Fruit fly (Drosophila melanogaster): ENCODE data around the gene CG4229.
"Not testable (repeated sequence)": the region's sequence is repeated elsewhere in the genome, so short reads cannot be mapped to it uniquely, and the experiment has no call there.

Gene CG4229

DNA sequence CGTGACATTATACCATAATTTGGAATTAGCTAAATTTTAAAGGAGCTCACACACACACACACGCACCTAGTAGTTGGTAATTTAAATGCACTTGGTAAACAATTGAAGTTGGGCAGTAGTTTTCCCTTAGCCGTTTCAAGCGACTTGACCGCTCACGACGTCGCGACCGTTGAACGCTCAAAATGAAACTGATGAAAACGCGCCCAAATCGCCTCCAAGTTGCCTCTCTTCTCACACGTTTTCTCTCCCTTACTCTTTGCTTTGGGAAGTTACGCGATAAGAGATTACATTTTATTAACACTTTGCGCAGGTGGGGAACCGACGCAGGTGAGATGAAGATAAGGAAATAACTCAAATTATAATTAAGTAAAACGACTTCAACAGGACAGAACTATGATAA is 15.6 kb downstream of the CG4229 start:
- TF ChIP-seq fkh (GFP tag; optimal IDR thresholded peaks at IDR 0.05) (peak; percentile 54), CG6854 (GFP tag; optimal IDR thresholded peaks at IDR 0.05) (no peak), ss (GFP tag; optimal IDR thresholded peaks at IDR 0.05) (no peak), vri (GFP tag; optimal IDR thresholded peaks at IDR 0.05) (peak; percentile 37)

DNA sequence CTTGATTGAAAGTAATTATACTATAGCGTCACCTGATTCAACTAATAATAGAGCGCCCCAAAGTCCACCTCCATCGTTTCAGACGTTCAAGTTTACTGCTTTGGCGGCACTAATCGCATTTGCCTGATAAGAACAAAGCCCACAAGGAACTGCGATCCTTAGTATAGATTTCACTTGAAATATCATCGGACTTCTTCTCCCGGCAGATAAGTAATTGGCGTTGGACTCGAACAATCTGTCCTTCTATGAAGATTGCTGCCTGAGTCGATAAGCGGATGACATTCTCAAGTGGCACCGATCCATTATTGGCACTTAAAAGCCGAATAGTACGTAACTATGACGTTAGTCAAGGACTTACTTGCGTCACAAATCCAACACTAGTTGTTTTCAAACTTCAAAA is 16.6 kb downstream of the CG4229 start, which contains the start of gene Mipp1:
TSS of gene Mipp1 (minus strand) at position 101 of the 400 bp plus-strand sequence.
- TF ChIP-seq CG16779 (tag; optimal IDR thresholded peaks at IDR 0.05); acj6 (GFP tag; optimal IDR thresholded peaks at IDR 0.05); CG11294 (GFP tag; IDR thresholded peaks at IDR 0.05): not testable (repeated sequence)

DNA sequence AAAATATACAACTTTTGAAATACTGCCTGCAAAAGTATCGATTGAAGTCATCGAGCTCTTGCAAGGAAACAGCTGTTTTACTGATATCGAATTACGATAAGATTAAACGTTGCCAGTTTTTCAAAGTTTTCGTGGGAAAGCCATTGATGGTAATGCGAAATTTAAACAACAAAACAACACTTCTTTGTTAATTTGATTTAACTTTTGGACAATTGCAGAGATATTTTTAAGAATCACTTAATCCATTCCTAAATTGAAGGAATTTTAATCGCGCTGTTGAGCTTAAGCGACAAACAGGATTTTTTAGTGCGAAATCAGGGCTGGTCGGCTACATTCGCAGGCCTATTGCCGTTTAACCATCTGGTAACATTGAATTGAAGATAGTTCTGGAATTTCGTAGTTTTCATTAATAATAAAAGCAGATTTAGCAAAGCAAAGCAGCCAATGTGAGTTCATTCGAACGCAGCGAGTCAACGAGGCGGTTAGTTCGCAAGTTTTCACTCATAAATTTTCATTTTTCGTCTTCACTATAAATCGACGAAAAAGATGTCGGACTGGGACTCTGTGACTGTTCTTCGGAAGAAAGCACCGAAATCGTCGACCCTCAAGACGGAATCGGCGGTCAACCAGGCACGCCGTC is 17.8 kb downstream of the CG4229 start, which contains the start of gene mbf1:
TSS of gene mbf1 (plus strand) at position 130 of the 640 bp plus-strand sequence.
- TF ChIP-seq spab (GFP tag; optimal IDR thresholded peaks at IDR 0.05) (no peak), Hr39 (GFP tag; optimal IDR thresholded peaks at IDR 0.05) (no peak), ss (GFP tag; optimal IDR thresholded peaks at IDR 0.05) (peak in 1 of 2 experiments; percentile 0), CG1621 (tag; optimal IDR thresholded peaks at IDR 0.05) (no peak), CG6163 (GFP tag; IDR thresholded peaks at IDR 0.05) (no peak), Gug (GFP tag; IDR thresholded peaks at IDR 0.05) (no peak), CG9139 (GFP tag; optimal IDR thresholded peaks at IDR 0.05) (no peak), achi (GFP tag; optimal IDR thresholded peaks at IDR 0.05) (no peak), CG6276 (GFP tag; optimal IDR thresholded peaks at IDR 0.05) (no peak), CG6792 (GFP tag; optimal IDR thresholded peaks at IDR 0.05) (no peak), CG8119 (GFP tag; IDR thresholded peaks at IDR 0.05) (no peak), Eip93F (GFP tag; optimal IDR thresholded peaks at IDR 0.05) (no peak), CG16779 (tag; optimal IDR thresholded peaks at IDR 0.05) (no peak), CG3032 (tag; optimal IDR thresholded peaks at IDR 0.05) (peak; percentile 29), Hr38 (GFP tag; optimal IDR thresholded peaks at IDR 0.05) (no peak), eg (GFP tag; IDR thresholded peaks at IDR 0.05) (no peak), salr (GFP tag; optimal IDR thresholded peaks at IDR 0.05) (no peak), dsx (GFP tag; optimal IDR thresholded peaks at IDR 0.05; ENCODE audit: poor library complexity, severe bottlenecking) (peak; percentile 7), fd85E (GFP tag; optimal IDR thresholded peaks at IDR 0.05) (no peak), esn (GFP tag; optimal IDR thresholded peaks at IDR 0.05) (peak; percentile 20), Sox14 (GFP tag; optimal IDR thresholded peaks at IDR 0.05) (peak; percentile 22), dac (GFP tag; optimal IDR thresholded peaks at IDR 0.05) (no peak), CG15336 (GFP tag; IDR thresholded peaks at IDR 0.05) (no peak), Ets96B (tag; optimal IDR thresholded peaks at IDR 0.05) (no peak), Eip78C (GFP tag) (peak; percentile 76), vri (GFP tag; optimal IDR thresholded peaks at IDR 0.05) (no peak), lz (GFP tag; optimal IDR thresholded peaks at IDR 0.05) (peak; percentile 16)

DNA sequence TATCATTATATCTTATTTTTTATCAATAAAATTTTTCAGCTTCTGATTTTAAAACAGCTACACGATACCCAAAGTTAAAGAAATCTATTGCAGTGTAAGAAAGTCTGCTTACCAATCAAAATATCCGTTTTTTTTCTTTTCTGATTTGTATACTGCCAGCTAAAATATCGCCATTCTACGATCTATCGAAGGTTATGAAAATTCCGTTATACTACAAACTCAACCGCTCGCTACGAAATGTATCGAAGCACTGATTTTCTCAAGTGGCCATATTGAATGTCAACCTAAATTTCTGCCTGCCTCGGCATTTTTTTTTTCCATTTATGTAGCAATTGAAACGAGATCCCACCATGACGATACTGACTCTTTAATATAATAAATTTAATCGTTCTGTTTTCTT is 23.4 kb downstream of the CG4229 start, which contains the start of gene nxf2:
TSS of gene nxf2 (minus strand) at position 258 of the 400 bp plus-strand sequence.
- TF ChIP-seq fd85E (GFP tag; optimal IDR thresholded peaks at IDR 0.05) (no peak), Ets96B (tag; optimal IDR thresholded peaks at IDR 0.05) (no peak), dsx (GFP tag; optimal IDR thresholded peaks at IDR 0.05; ENCODE audit: poor library complexity, severe bottlenecking) (no peak), Sox102F (GFP tag; optimal IDR thresholded peaks at IDR 0.05) (no peak), achi (GFP tag; optimal IDR thresholded peaks at IDR 0.05) (no peak), CG6854 (GFP tag; optimal IDR thresholded peaks at IDR 0.05) (no peak), Hr4 (GFP tag; optimal IDR thresholded peaks at IDR 0.05) (no peak), CG32006 (GFP tag; optimal IDR thresholded peaks at IDR 0.05) (no peak), Hr38 (GFP tag; optimal IDR thresholded peaks at IDR 0.05) (no peak), ss (GFP tag; optimal IDR thresholded peaks at IDR 0.05) (no peak), CG1621 (tag; optimal IDR thresholded peaks at IDR 0.05) (no peak), net (GFP tag; optimal IDR thresholded peaks at IDR 0.05) (no peak), pdm3 (GFP tag; optimal IDR thresholded peaks at IDR 0.05) (no peak), esn (GFP tag; optimal IDR thresholded peaks at IDR 0.05) (no peak), CG8319 (GFP tag; optimal IDR thresholded peaks at IDR 0.05) (no peak), svp (GFP tag) (no peak), vri (GFP tag; optimal IDR thresholded peaks at IDR 0.05) (no peak)
